Worm (Caenorhabditis elegans) whole organism, early embryonic: ENCODE results near the gene tag-281.

ENCODE experiments used
- B0310.2 ChIP-seq: sonication (generic microtip); optimal IDR thresholded peaks from 2 replicates; lab custom pipeline; 2016; ENCODE audit warnings: mild to moderate bottlenecking, missing genetic modification characterization, missing compliant biosample characterization
- F13C5.2 ChIP-seq: sonication (generic microtip); optimal IDR thresholded peaks from 2 replicates; lab custom pipeline; 2017; ENCODE audit warnings: mild to moderate bottlenecking, missing genetic modification characterization, inconsistent platforms, missing compliant biosample characterization
- aly-1 ChIP-seq: sonication (generic microtip); optimal IDR thresholded peaks from 2 replicates; lab custom pipeline; 2016; ENCODE audit warnings: missing genetic modification characterization, missing compliant biosample characterization
- ama-1 ChIP-seq: fragments of 150-350 bp; optimal IDR thresholded peaks from 2 replicates; lab custom pipeline; 2014
- ceh-13 ChIP-seq: fragments of 200-800 bp; sonication (Bioruptor generic); optimal IDR thresholded peaks from 2 replicates; lab custom pipeline; 2018; ENCODE audit warnings: mild to moderate bottlenecking, missing genetic modification characterization, missing compliant biosample characterization
- ceh-36 ChIP-seq: sonication (generic microtip); optimal IDR thresholded peaks from 2 replicates; lab custom pipeline; 2016; ENCODE audit warnings: missing genetic modification characterization, inconsistent platforms, missing compliant biosample characterization
- ets-7 ChIP-seq: sonication (generic microtip); optimal IDR thresholded peaks from 2 replicates; lab custom pipeline; 2016; ENCODE audit warnings: missing genotype, missing genetic modification characterization, missing compliant biosample characterization
- flt-1 ChIP-seq: fragments of 200-800 bp; sonication (Bioruptor generic); IDR thresholded peaks from 2 replicates; pipeline ENCODE4 v1.3.6; 2022; ENCODE audit warnings: missing genetic modification characterization, missing compliant biosample characterization
- hmbx-1 ChIP-seq: sonication (generic microtip); optimal IDR thresholded peaks from 2 replicates; lab custom pipeline; 2016; ENCODE audit warnings: mild to moderate bottlenecking, missing genetic modification characterization, missing compliant biosample characterization
- hmg-4 ChIP-seq: fragments of 200-800 bp; sonication (Bioruptor generic); optimal IDR thresholded peaks from 2 replicates; lab custom pipeline; 2018; ENCODE audit warnings: mild to moderate bottlenecking, missing genetic modification characterization, missing compliant biosample characterization
- hnd-1 ChIP-seq: sonication (generic microtip); optimal IDR thresholded peaks from 2 replicates; lab custom pipeline; 2016; ENCODE audit warnings: missing genetic modification characterization, missing compliant biosample characterization
- pes-1 ChIP-seq: fragments of 200-800 bp; sonication (Bioruptor generic); IDR thresholded peaks from 2 replicates; pipeline ENCODE4 v1.3.6; 2022; ENCODE audit warnings: missing genetic modification reagents, missing genetic modification characterization, missing compliant biosample characterization
- scrt-1 ChIP-seq: fragments of 200-800 bp; sonication (Bioruptor generic); IDR thresholded peaks from 2 replicates; pipeline ENCODE4 v1.3.6; 2022; ENCODE audit warnings: missing genetic modification characterization, missing compliant biosample characterization
- sea-1 ChIP-seq: fragments of 200-800 bp; sonication (Bioruptor generic); conservative IDR thresholded peaks from 2 replicates; pipeline ENCODE4 v1.3.6; 2022; ENCODE audit warnings: missing genetic modification characterization, missing compliant biosample characterization
- tbx-11 ChIP-seq: fragments of 200-800 bp; sonication (Bioruptor generic); IDR thresholded peaks from 2 replicates; pipeline ENCODE4 v1.3.6; 2022; ENCODE audit warnings: missing genetic modification characterization, missing compliant biosample characterization
- tbx-37 ChIP-seq: fragments of 200-800 bp; sonication (Bioruptor generic); conservative IDR thresholded peaks from 2 replicates; pipeline ENCODE4 v1.3.6; 2022; ENCODE audit warnings: missing genetic modification reagents, missing genetic modification characterization, missing compliant biosample characterization
- tra-4 ChIP-seq: sonication (generic microtip); optimal IDR thresholded peaks from 2 replicates; lab custom pipeline; 2017; ENCODE audit warnings: missing genetic modification characterization, missing compliant biosample characterization

tag-281 gene

ce11 chrII:12459422-12459821 is at the start of gene tag-281:
tag-281 (plus strand) TSS chrII:12459761.
- TF ChIP-seq flt-1 (peak; percentile 54; the same call in 1 of the 2 replicates), ets-7 (tag; lab: Kevin White, UChicago) (no peak)

- TF ChIP-seq aly-1 = no peak
- TF ChIP-seq hnd-1 = no peak
- no peak for TF ChIP-seq ets-7 (tag; lab: Kevin White, UChicago)
- no peak for TF ChIP-seq scrt-1 (GFP tag; lab: Robert Waterston, UW)
- no peak for TF ChIP-seq pes-1 (GFP tag; lab: Robert Waterston, UW)
- no peak for TF ChIP-seq tbx-37
- TF ChIP-seq tra-4 (tag; lab: Kevin White, UChicago) = no peak
- no peak for TF ChIP-seq hmbx-1 (tag; lab: Kevin White, UChicago)
Observed at ce11 chrII:12410107-12410506, 49.5 kb upstream of the tag-281 start, which contains the start of gene F57G9.3. F57G9.3 (minus strand) TSS chrII:12410207.

- TF ChIP-seq scrt-1 (GFP tag; lab: Robert Waterston, UW) (no peak), ets-7 (tag; lab: Kevin White, UChicago) (no peak), hmbx-1 (tag; lab: Kevin White, UChicago) (no peak), hnd-1 (no peak), tra-4 (tag; lab: Kevin White, UChicago) (no peak), ama-1 (lab: Kevin White, UChicago) (no peak), sea-1 (GFP tag; lab: Robert Waterston, UW) (no peak), tbx-11 (GFP tag; lab: Robert Waterston, UW) (no peak), B0310.2 (tag; lab: Kevin White, UChicago) (no peak), pes-1 (GFP tag; lab: Robert Waterston, UW) (no peak), aly-1 (no peak), hmg-4 (GFP tag; lab: Kevin White, UChicago) (no peak), ceh-36 (no peak), ceh-13 (GFP tag; lab: Kevin White, UChicago) (no peak)
Observed at ce11 chrII:12412417-12412816, 47.1 kb upstream of the tag-281 start, which contains the start of gene Y57A10C.1. Y57A10C.1 (minus strand) TSS chrII:12412517.

- TF ChIP-seq scrt-1 (GFP tag; lab: Robert Waterston, UW) = no peak
- no peak for TF ChIP-seq F13C5.2 (tag; lab: Kevin White, UChicago)
- no peak for TF ChIP-seq B0310.2 (tag; lab: Kevin White, UChicago)
Observed at ce11 chrII:12414805-12415204, 44.8 kb upstream of the tag-281 start, which contains the start of gene Y57A10C.11. Y57A10C.11 (minus strand) TSS chrII:12414905.

ce11 chrII:12417514-12417913 is 42.0 kb upstream of the tag-281 start, which contains the start of gene sre-27:
sre-27 (minus strand) TSS chrII:12417614.
- TF ChIP-seq hmg-4 (GFP tag; lab: Kevin White, UChicago) = no peak
- no peak for TF ChIP-seq hnd-1
- no peak for TF ChIP-seq tra-4 (tag; lab: Kevin White, UChicago)
- no peak for TF ChIP-seq ceh-36

ce11 chrII:12417996-12418395 is 41.6 kb upstream of the tag-281 start:
- TF ChIP-seq ceh-36 (no peak), ets-7 (tag; lab: Kevin White, UChicago) (no peak), sea-1 (GFP tag; lab: Robert Waterston, UW) (no peak), F13C5.2 (tag; lab: Kevin White, UChicago) (no peak), tbx-11 (GFP tag; lab: Robert Waterston, UW) (no peak), ceh-13 (GFP tag; lab: Kevin White, UChicago) (no peak), B0310.2 (tag; lab: Kevin White, UChicago) (no peak), pes-1 (GFP tag; lab: Robert Waterston, UW) (no peak), ama-1 (lab: Kevin White, UChicago) (no peak), flt-1 (no peak), tbx-37 (no peak), aly-1 (no peak), hnd-1 (no peak), tra-4 (tag; lab: Kevin White, UChicago) (no peak)

ce11 chrII:12420486-12420885 is 39.1 kb upstream of the tag-281 start, which contains the start of gene sre-26:
sre-26 (minus strand) TSS chrII:12420586.
- TF ChIP-seq hmbx-1 (tag; lab: Kevin White, UChicago) (no peak), B0310.2 (tag; lab: Kevin White, UChicago) (no peak), hmg-4 (GFP tag; lab: Kevin White, UChicago) (no peak)

ce11 chrII:12425644-12426222 is 33.8 kb upstream of the tag-281 start, which contains the start of gene daf-22:
daf-22 (minus strand) TSS chrII:12425694.
- TF ChIP-seq scrt-1 (GFP tag; lab: Robert Waterston, UW) = no peak
- TF ChIP-seq hmbx-1 (tag; lab: Kevin White, UChicago) = no peak
- no peak for TF ChIP-seq tra-4 (tag; lab: Kevin White, UChicago)
- no peak for TF ChIP-seq hnd-1
- TF ChIP-seq aly-1 = no peak
- no peak for TF ChIP-seq pes-1 (GFP tag; lab: Robert Waterston, UW)
- no peak for TF ChIP-seq ceh-36
- no peak for TF ChIP-seq ceh-13 (GFP tag; lab: Kevin White, UChicago)
- TF ChIP-seq ama-1 (lab: Kevin White, UChicago) = no peak
- no peak for TF ChIP-seq F13C5.2 (tag; lab: Kevin White, UChicago)
- TF ChIP-seq tbx-37 = no peak
- TF ChIP-seq flt-1 = no peak
- no peak for TF ChIP-seq ets-7 (tag; lab: Kevin White, UChicago)
- TF ChIP-seq tbx-11 (GFP tag; lab: Robert Waterston, UW) = no peak
- TF ChIP-seq B0310.2 (tag; lab: Kevin White, UChicago) = no peak
